Worm (Caenorhabditis elegans): ENCODE data around the gene W02C12.2.

DNA sequence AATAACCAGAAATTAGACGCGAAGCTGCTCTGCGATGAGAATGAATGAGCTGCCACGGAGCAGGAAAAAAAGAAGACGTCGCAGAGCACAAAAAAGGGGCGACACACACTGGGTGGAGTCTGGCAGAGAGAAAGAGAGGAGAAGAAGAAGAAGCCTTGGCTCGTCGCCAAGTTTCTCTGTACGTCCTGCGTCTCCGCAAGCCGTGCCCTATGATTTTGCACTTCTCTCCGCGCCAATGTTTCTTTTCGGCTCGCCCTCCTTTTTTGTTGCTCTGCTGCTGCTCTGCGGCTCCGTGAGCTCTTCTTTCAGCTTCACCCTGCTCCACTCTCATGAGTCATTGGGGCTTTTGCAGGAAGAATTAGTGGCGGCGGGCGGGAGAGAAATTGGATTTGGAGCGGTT is 27.1 kb upstream of the W02C12.2 start, which contains the start of gene hlh-30:
- TF ChIP-seq nhr-23 (tag; optimal IDR thresholded peaks at IDR 0.05) (no peak), unc-39 (tag; optimal IDR thresholded peaks at IDR 0.05) (no peak), nhr-77 (tag; optimal IDR thresholded peaks at IDR 0.05) (no peak), nhr-28 (tag; optimal IDR thresholded peaks at IDR 0.05) (no peak), unc-62 (GFP tag; optimal IDR thresholded peaks at IDR 0.05) (no peak)
